Worm (Caenorhabditis elegans) whole organism, L1 larva: Measurements from ENCODE around the gene kreg-1.

Source experiments
- C04F5.9 ChIP-seq: sonication (generic microtip); optimal IDR thresholded peaks from 2 replicates; lab custom pipeline; 2016; ENCODE audit warnings: missing genetic modification characterization, missing compliant biosample characterization
- C16A3.4 ChIP-seq: fragments of 150-350 bp; optimal IDR thresholded peaks from 2 replicates; lab custom pipeline; 2014; ENCODE audit warnings: missing biosample characterization, missing genetic modification characterization
- C34B4.2 ChIP-seq: sonication (generic microtip); optimal IDR thresholded peaks from 2 replicates; lab custom pipeline; 2017; ENCODE audit warnings: mild to moderate bottlenecking, missing genetic modification characterization, missing compliant biosample characterization
- alr-1 ChIP-seq: fragments of 200-800 bp; sonication (Bioruptor generic); optimal IDR thresholded peaks from 2 replicates; lab custom pipeline; 2018; ENCODE audit warnings: borderline replicate concordance, mild to moderate bottlenecking, missing genetic modification characterization, missing compliant biosample characterization
- blmp-1 ChIP-seq: fragments of 150-350 bp; optimal IDR thresholded peaks from 2 replicates; lab custom pipeline; 2014; ENCODE audit warnings: missing biosample characterization, missing genetic modification characterization
- ceh-63 ChIP-seq: fragments of 200-800 bp; sonication (Bioruptor generic); optimal IDR thresholded peaks from 2 replicates; lab custom pipeline; 2018; ENCODE audit warnings: mild to moderate bottlenecking, missing genetic modification characterization, missing compliant biosample characterization
- ceh-8 ChIP-seq: fragments of 200-800 bp; sonication (Bioruptor generic); optimal IDR thresholded peaks from 2 replicates; lab custom pipeline; 2018; ENCODE audit warnings: mild to moderate bottlenecking, missing genetic modification characterization, moderate library complexity, missing compliant biosample characterization
- ceh-88 ChIP-seq: fragments of 200-800 bp; sonication (Bioruptor generic); IDR thresholded peaks from 2 replicates; pipeline ENCODE4 v1.3.6; 2022; ENCODE audit warnings: missing genetic modification characterization, missing compliant biosample characterization
- ces-1 ChIP-seq: fragments of 150-350 bp; optimal IDR thresholded peaks from 2 replicates; lab custom pipeline; 2014; ENCODE audit warnings: missing biosample characterization, missing genetic modification reagents, missing genetic modification characterization
- dpl-1 ChIP-seq, 3 experiments: fragments of 150-350 bp in 2 of 3; sonication (generic microtip) in 1 of 3; optimal IDR thresholded peaks; 2 replicates each; lab custom pipeline; 2014 to 2017; ENCODE audit warnings: missing biosample characterization in 3 of 3, missing genetic modification characterization in 3 of 3, missing genetic modification reagents in 3 of 3
- efl-1 ChIP-seq, 4 experiments: fragments of 150-350 bp; optimal IDR thresholded peaks in 3 of 4; peaks in 1 of 4; 1 replicate in 1 of 4; 2 replicates in 3 of 4; lab custom pipeline; 2014; ENCODE audit warnings: missing biosample characterization in 2 of 4, missing genetic modification characterization in 2 of 4, missing genetic modification reagents in 2 of 4
- efl-3 ChIP-seq: fragments of 200-800 bp; sonication (Bioruptor generic); optimal IDR thresholded peaks from 2 replicates; lab custom pipeline; 2018; ENCODE audit warnings: mild to moderate bottlenecking, missing genetic modification characterization, missing compliant biosample characterization
- egl-27 ChIP-seq, 2 experiments: fragments of 150-350 bp in 1 of 2; sonication (generic microtip); optimal IDR thresholded peaks; 3 replicates each; lab custom pipeline; 2017 to 2018; ENCODE audit warnings: missing biosample characterization in 2 of 2, missing genetic modification characterization in 2 of 2, missing genetic modification reagents in 2 of 2
- elt-2 ChIP-seq: sonication (generic microtip); optimal IDR thresholded peaks from 2 replicates; lab custom pipeline; 2016; ENCODE audit warnings: missing genetic modification characterization, mild to moderate bottlenecking, inconsistent platforms, missing compliant biosample characterization, missing genetic modification reagents
- fkh-10 ChIP-seq: sonication (generic microtip); optimal IDR thresholded peaks from 2 replicates; lab custom pipeline; 2017; ENCODE audit warnings: missing biosample characterization, missing genetic modification reagents, missing genetic modification characterization
- fkh-4 ChIP-seq: sonication (generic microtip); optimal IDR thresholded peaks from 2 replicates; lab custom pipeline; 2016; ENCODE audit warnings: missing compliant biosample characterization, missing genetic modification characterization, borderline replicate concordance
- fos-1 ChIP-seq: fragments of 150-350 bp; optimal IDR thresholded peaks from 2 replicates; lab custom pipeline; 2014; ENCODE audit warnings: missing biosample characterization, missing genetic modification characterization
- hlh-17 ChIP-seq: fragments of 200-800 bp; sonication (Bioruptor generic); optimal IDR thresholded peaks from 2 replicates; lab custom pipeline; 2018; ENCODE audit warnings: missing genetic modification characterization, mild to moderate bottlenecking, missing compliant biosample characterization, moderate library complexity, borderline replicate concordance
- hlh-4 ChIP-seq: sonication (generic microtip); optimal IDR thresholded peaks from 2 replicates; lab custom pipeline; 2016; ENCODE audit warnings: mild to moderate bottlenecking, missing genetic modification characterization, missing compliant biosample characterization
- lin-14 ChIP-seq: fragments of 200-800 bp; sonication (Bioruptor generic); optimal IDR thresholded peaks from 2 replicates; lab custom pipeline; 2018; ENCODE audit warnings: mild to moderate bottlenecking, missing genetic modification characterization, moderate library complexity, missing compliant biosample characterization
- lin-15B ChIP-seq: fragments of 150-350 bp; sonication (generic microtip); optimal IDR thresholded peaks from 3 replicates; lab custom pipeline; 2014; ENCODE audit warnings: missing biosample characterization, missing genetic modification characterization
- lin-35 ChIP-seq, 2 experiments: fragments of 150-350 bp; optimal IDR thresholded peaks; 2 replicates each; lab custom pipeline; 2014; ENCODE audit warnings: missing biosample characterization in 2 of 2, missing genetic modification characterization in 2 of 2, missing genetic modification reagents in 2 of 2
- mdl-1 ChIP-seq, 2 experiments: fragments of 150-350 bp; optimal IDR thresholded peaks; 2 replicates each; lab custom pipeline; 2014 to 2017; ENCODE audit warnings: missing biosample characterization in 2 of 2, missing genetic modification characterization in 2 of 2, inconsistent platforms in 1 of 2
- mef-2 ChIP-seq: fragments of 150-350 bp; optimal IDR thresholded peaks from 2 replicates; lab custom pipeline; 2014; ENCODE audit warnings: missing biosample characterization, missing genetic modification characterization
- nhr-11 ChIP-seq: fragments of 150-350 bp; optimal IDR thresholded peaks from 2 replicates; lab custom pipeline; 2014; ENCODE audit warnings: missing biosample characterization, missing genetic modification characterization
- nhr-237 ChIP-seq: fragments of 150-350 bp; optimal IDR thresholded peaks from 2 replicates; lab custom pipeline; 2014; ENCODE audit warnings: missing biosample characterization, missing genetic modification characterization
- nhr-76 ChIP-seq: sonication (generic microtip); optimal IDR thresholded peaks from 2 replicates; lab custom pipeline; 2017; ENCODE audit warnings: missing biosample characterization, missing genetic modification characterization
- nhr-77 ChIP-seq: fragments of 150-350 bp; optimal IDR thresholded peaks from 2 replicates; lab custom pipeline; 2014; ENCODE audit warnings: missing biosample characterization, missing genetic modification characterization
- nhr-84 ChIP-seq: sonication (generic microtip); optimal IDR thresholded peaks from 2 replicates; lab custom pipeline; 2017; ENCODE audit warnings: missing biosample characterization, missing genetic modification characterization
- nhr-85 ChIP-seq: sonication (generic microtip); peaks from one replicate; lab custom pipeline; 2016; ENCODE audit warnings: missing genetic modification characterization, inconsistent platforms, missing compliant biosample characterization
- pag-3 ChIP-seq: sonication (generic microtip); optimal IDR thresholded peaks from 2 replicates; lab custom pipeline; 2017; ENCODE audit warnings: missing genetic modification characterization, mild to moderate bottlenecking, missing compliant biosample characterization, antibody characterized with exemption, borderline replicate concordance; ENCODE audit not compliant: insufficient read depth
- pax-3 ChIP-seq: fragments of 200-800 bp; sonication (Bioruptor generic); optimal IDR thresholded peaks from 2 replicates; lab custom pipeline; 2018; ENCODE audit warnings: mild to moderate bottlenecking, missing genetic modification characterization, moderate library complexity, missing compliant biosample characterization
- skn-1 ChIP-seq: fragments of 150-350 bp; optimal IDR thresholded peaks from 2 replicates; lab custom pipeline; 2014; ENCODE audit warnings: missing biosample characterization, missing genetic modification characterization
- snpc-4 ChIP-seq: fragments of 150-350 bp; optimal IDR thresholded peaks from 2 replicates; lab custom pipeline; 2014; ENCODE audit warnings: missing biosample characterization, missing genetic modification characterization
- sptf-1 ChIP-seq: fragments of 150-350 bp; optimal IDR thresholded peaks from 2 replicates; lab custom pipeline; 2014; ENCODE audit warnings: missing biosample characterization, missing genetic modification characterization
- swsn-7 ChIP-seq: sonication (generic microtip); optimal IDR thresholded peaks from 2 replicates; lab custom pipeline; 2016; ENCODE audit warnings: missing genetic modification characterization, missing compliant biosample characterization
- tlp-1 ChIP-seq: fragments of 150-350 bp; optimal IDR thresholded peaks from 2 replicates; lab custom pipeline; 2014; ENCODE audit warnings: missing biosample characterization, missing genetic modification characterization
- unc-62 ChIP-seq: fragments of 150-350 bp; optimal IDR thresholded peaks from 2 replicates; lab custom pipeline; 2014; ENCODE audit warnings: missing biosample characterization, missing genetic modification reagents, missing genetic modification characterization
- unc-86 ChIP-seq: sonication (generic microtip); optimal IDR thresholded peaks from 2 replicates; lab custom pipeline; 2016; ENCODE audit warnings: missing genetic modification characterization, missing compliant biosample characterization
- zag-1 ChIP-seq: fragments of 150-350 bp; optimal IDR thresholded peaks from 2 replicates; lab custom pipeline; 2014; ENCODE audit warnings: missing biosample characterization, missing genetic modification characterization
- ztf-11 ChIP-seq, 2 experiments: sonication (generic microtip); optimal IDR thresholded peaks; 2 replicates each; lab custom pipeline; 2016 to 2017; ENCODE audit warnings: missing genetic modification characterization in 2 of 2, missing biosample characterization in 1 of 2, missing compliant biosample characterization in 1 of 2

Gene kreg-1

DNA sequence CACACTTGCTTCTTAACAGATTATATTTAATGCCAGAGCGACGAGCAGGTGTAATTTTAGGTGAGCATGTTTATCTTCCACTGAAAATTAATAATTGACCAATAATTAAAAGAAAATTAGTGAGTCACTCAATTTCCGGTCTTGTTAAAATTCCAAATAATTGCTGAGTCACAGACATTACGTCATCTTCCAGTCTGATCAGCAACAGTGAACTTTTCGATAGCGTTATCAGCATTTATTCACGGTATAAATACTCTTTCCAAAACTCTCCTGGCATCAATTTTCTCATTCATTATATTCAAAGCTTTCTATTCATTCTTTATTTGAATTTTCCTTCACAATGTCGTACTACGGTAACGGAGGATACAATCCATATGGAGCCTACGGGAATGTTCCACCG is at the start of gene kreg-1:
TSS of gene kreg-1 (plus strand) at position 341 of the 400 bp plus-strand sequence.
- TF ChIP-seq mdl-1 (tag; optimal IDR thresholded peaks at IDR 0.05; lab: Kevin White, UChicago) (no peak), hlh-17 (GFP tag; lab: Kevin White, UChicago) (no peak), blmp-1 (tag; lab: Kevin White, UChicago) (no peak), nhr-11 (tag; lab: Kevin White, UChicago) (no peak), pag-3 (tag; lab: Kevin White, UChicago) (no peak), elt-2 (tag; lab: Kevin White, UChicago) (peak; percentile 21), ceh-88 (GFP tag; lab: Robert Waterston, UW) (no peak)

DNA sequence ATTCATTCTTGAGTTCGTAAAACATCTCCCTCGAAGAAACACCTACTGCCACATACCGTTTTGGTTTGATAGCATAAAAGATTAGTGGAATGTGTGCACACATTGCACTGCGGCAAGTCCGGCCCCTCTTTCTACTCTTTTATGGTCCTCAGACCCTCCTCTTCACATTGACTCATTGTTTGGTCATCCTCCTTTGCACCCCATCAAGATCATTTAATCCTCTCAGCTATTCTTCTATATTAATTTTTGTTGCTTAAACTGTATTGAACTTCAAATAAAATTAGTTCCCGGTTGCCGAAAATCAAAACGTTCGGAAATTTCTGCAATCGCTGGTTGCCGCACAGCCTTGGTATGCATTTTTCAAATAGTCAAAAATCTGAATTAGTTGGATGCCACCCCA is 49.2 kb upstream of the kreg-1 start, which contains the start of gene rig-1:
TSS of gene rig-1 (plus strand) at position 301 of the 400 bp plus-strand sequence.
- TF ChIP-seq skn-1 (tag; lab: Kevin White, UChicago) (no peak), lin-35 (GFP tag; optimal IDR thresholded peaks at IDR 0.05; lab: Kevin White, UChicago) (no peak), fkh-10 (GFP tag; lab: Kevin White, UChicago) (no peak), sptf-1 (tag; lab: Kevin White, UChicago) (no peak), alr-1 (tag; lab: Kevin White, UChicago) (no peak), C34B4.2 (tag; lab: Kevin White, UChicago) (no peak), zag-1 (tag; lab: Kevin White, UChicago) (no peak), nhr-85 (no peak), tlp-1 (tag; lab: Kevin White, UChicago) (no peak), snpc-4 (no peak), elt-2 (tag; lab: Kevin White, UChicago) (no peak), hlh-4 (tag; lab: Kevin White, UChicago) (no peak), ces-1 (GFP tag; lab: Kevin White, UChicago) (no peak), swsn-7 (no peak), mef-2 (no peak), nhr-76 (tag; lab: Kevin White, UChicago) (no peak), lin-14 (GFP tag; lab: Kevin White, UChicago) (no peak), dpl-1 (GFP tag; optimal IDR thresholded peaks at IDR 0.05; lab: Kevin White, UChicago) (no peak), nhr-77 (tag; lab: Kevin White, UChicago) (no peak)

DNA sequence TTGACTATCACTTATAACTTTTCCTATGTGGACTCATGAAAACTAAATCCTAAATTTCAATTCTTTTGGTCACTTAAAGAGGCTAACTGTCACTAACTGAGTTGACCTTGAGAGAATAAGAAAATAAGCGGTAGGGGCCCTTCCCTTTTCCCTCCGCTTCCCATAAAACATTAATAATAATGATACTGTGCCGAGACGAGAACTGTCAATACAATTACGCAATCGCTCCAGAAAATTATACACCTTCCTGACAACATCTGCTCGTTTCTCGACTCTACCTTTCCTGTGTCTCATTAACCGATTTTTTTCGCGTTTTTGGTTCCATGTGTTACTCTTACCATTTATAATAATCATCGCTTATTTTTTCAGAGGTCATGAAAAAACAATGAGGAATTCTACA is 48.7 kb upstream of the kreg-1 start:
- no peak for TF ChIP-seq efl-3 (GFP tag; lab: Kevin White, UChicago)
- no peak for TF ChIP-seq ceh-8
- TF ChIP-seq efl-1 (optimal IDR thresholded peaks at IDR 0.05; lab: Kevin White, UChicago), result no peak
- peak in 1 of 2 experiments; percentile 41 for TF ChIP-seq efl-1 (GFP tag; optimal IDR thresholded peaks at IDR 0.05 in 1 of 2; lab: Kevin White, UChicago)
- no peak for TF ChIP-seq nhr-84 (tag; lab: Kevin White, UChicago)
- no peak for TF ChIP-seq skn-1 (tag; lab: Kevin White, UChicago)

DNA sequence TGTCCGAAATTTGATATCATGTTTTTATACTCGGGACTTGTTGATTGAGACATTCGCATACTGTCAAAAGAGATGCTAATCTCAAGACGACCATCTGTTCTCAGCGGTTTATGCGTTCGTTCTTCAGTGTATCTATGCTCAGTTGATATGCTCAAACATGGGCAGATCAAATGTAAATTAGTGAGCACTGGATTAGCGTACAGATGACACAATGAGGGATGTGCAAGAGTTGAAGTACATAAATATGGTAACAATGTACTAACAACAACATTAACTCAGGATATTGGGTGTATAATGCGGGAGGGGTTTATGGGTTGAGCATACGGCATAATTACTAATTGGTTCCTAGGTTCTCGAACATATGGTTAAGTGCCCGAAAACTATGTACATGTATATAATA is 47.1 kb upstream of the kreg-1 start:
- TF ChIP-seq lin-14 (GFP tag; lab: Kevin White, UChicago) (no peak), unc-62 (GFP tag; lab: Kevin White, UChicago) (no peak), hlh-17 (GFP tag; lab: Kevin White, UChicago) (no peak), C04F5.9 (tag; lab: Kevin White, UChicago) (no peak), pax-3 (tag; lab: Kevin White, UChicago) (no peak), pag-3 (tag; lab: Kevin White, UChicago) (no peak), lin-15B (tag; lab: Kevin White, UChicago) (no peak), sptf-1 (tag; lab: Kevin White, UChicago) (no peak), ztf-11 (tag; optimal IDR thresholded peaks at IDR 0.05; lab: Kevin White, UChicago) (no peak), ceh-63 (no peak), ces-1 (GFP tag; lab: Kevin White, UChicago) (no peak), fkh-10 (GFP tag; lab: Kevin White, UChicago) (no peak), fkh-4 (tag; lab: Kevin White, UChicago) (no peak), fos-1 (no peak), C16A3.4 (tag; lab: Kevin White, UChicago) (no peak), egl-27 (tag; optimal IDR thresholded peaks at IDR 0.05; lab: Kevin White, UChicago) (no peak), nhr-237 (tag; lab: Kevin White, UChicago) (no peak), unc-86 (tag; lab: Kevin White, UChicago) (no peak)
